Fruit fly (Drosophila melanogaster): ENCODE measurements around the gene Tmtc2.

Tmtc2 gene

DNA sequence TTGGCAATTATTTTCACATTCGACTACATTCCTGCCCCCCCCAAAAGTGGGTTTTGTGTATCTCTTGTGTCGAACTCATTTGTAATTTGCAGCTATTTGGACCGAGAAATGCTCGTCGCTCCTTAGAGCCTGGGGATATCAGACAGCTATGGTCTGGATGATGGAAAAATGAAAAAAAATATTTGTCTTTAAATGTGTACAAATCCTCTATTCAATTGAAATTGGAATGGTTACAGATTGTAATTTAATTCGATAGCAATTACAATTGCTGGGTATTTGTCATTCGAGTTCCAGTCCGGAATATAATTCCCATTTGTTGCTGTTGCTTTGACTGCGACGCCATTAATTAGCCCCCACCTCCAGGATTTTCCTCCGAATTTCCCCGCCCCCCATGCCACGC lies 32.8 kb upstream of the Tmtc2 start:
- TF ChIP-seq CG7045 (GFP tag; optimal IDR thresholded peaks at IDR 0.05) (no peak), Mnt (GFP tag; optimal IDR thresholded peaks at IDR 0.05) (no peak), CG12768 (GFP tag; optimal IDR thresholded peaks at IDR 0.05) (no peak), ovo (GFP tag; optimal IDR thresholded peaks at IDR 0.05) (no peak), Clk (GFP tag; optimal IDR thresholded peaks at IDR 0.05) (no peak), Hr96 (GFP tag; optimal IDR thresholded peaks at IDR 0.05) (no peak), toe (GFP tag; optimal IDR thresholded peaks at IDR 0.05) (no peak), cic (GFP tag; optimal IDR thresholded peaks at IDR 0.05) (no peak), CG7101 (tag; optimal IDR thresholded peaks at IDR 0.05) (no peak), tj (GFP tag; optimal IDR thresholded peaks at IDR 0.05) (no peak), CG5204 (GFP tag; optimal IDR thresholded peaks at IDR 0.05) (no peak)

dm6 chr2L:892461-892860 lies 30.1 kb upstream of the Tmtc2 start:
- TF ChIP-seq tj (GFP tag; optimal IDR thresholded peaks at IDR 0.05) (no peak), Mnt (GFP tag; optimal IDR thresholded peaks at IDR 0.05) (no peak), Hr96 (GFP tag; optimal IDR thresholded peaks at IDR 0.05) (no peak), CG12768 (GFP tag; optimal IDR thresholded peaks at IDR 0.05) (no peak), CG7045 (GFP tag; optimal IDR thresholded peaks at IDR 0.05) (no peak), CG14711 (tag; optimal IDR thresholded peaks at IDR 0.05) (no peak), kay (GFP tag; ENCODE audit: borderline replicate concordance) (no peak)

DNA sequence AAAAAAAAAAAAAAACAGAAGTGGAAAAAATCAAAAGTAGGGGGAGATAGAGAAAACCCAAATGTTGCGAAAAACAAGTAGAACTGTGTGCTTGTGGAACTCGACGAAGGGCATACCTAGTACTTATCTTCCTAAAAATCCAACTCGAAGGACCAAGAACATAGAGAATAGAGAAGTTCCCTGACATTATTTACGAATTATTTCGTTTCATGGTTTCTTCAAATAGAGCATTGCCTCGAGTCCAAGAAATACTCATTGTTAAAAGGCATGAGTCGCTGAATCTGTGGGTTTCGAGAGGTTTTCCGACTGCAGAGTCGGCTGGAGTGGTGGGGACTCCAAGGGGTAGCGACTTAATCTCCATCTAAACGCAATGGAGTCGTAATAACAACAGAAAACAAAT lies 29.4 kb upstream of the Tmtc2 start:
- no peak for TF ChIP-seq pad (GFP tag; optimal IDR thresholded peaks at IDR 0.05)
- TF ChIP-seq CG7045 (GFP tag; optimal IDR thresholded peaks at IDR 0.05) = no peak
- TF ChIP-seq cic (GFP tag; optimal IDR thresholded peaks at IDR 0.05) = no peak
- TF ChIP-seq Mnt (GFP tag; optimal IDR thresholded peaks at IDR 0.05) = no peak
- TF ChIP-seq CG11617 (GFP tag; optimal IDR thresholded peaks at IDR 0.05) = no peak
- no peak for TF ChIP-seq CG5204 (GFP tag; optimal IDR thresholded peaks at IDR 0.05)
- no peak for TF ChIP-seq kay (GFP tag; ENCODE audit: borderline replicate concordance)
- no peak for TF ChIP-seq bab1 (GFP tag; optimal IDR thresholded peaks at IDR 0.05)

DNA sequence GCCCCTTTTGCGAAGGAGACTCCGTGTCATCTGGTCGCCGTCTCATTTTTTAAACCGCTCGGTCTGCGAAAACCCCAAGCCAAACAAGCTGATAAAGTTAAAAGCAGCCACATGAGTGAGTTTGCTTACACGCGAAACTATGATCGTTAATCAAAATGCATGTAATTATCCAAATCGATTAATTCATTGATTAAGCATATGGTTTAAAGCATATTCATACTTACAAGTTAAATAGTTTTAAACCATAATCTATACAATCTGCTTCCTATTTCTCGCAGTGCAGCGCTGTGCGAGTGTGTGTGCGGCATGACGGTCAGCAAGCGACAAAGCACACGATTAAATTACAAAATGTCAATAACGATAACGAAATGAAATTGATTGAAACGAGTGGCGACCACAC lies 27.1 kb upstream of the Tmtc2 start:
- no peak for TF ChIP-seq bab1 (GFP tag; optimal IDR thresholded peaks at IDR 0.05)
- TF ChIP-seq CG14711 (tag; optimal IDR thresholded peaks at IDR 0.05) = no peak
- TF ChIP-seq cnc (optimal IDR thresholded peaks at IDR 0.05) = no peak
- TF ChIP-seq Crg-1 (GFP tag; optimal IDR thresholded peaks at IDR 0.05) = no peak
- TF ChIP-seq ovo (GFP tag; optimal IDR thresholded peaks at IDR 0.05) = no peak
- no peak for TF ChIP-seq Hr96 (GFP tag; optimal IDR thresholded peaks at IDR 0.05)
- TF ChIP-seq kay (GFP tag; ENCODE audit: borderline replicate concordance) = no peak
- no peak for TF ChIP-seq Mnt (GFP tag; optimal IDR thresholded peaks at IDR 0.05)
- TF ChIP-seq CG7101 (tag; optimal IDR thresholded peaks at IDR 0.05) = no peak
- TF ChIP-seq CG1620 (GFP tag; optimal IDR thresholded peaks at IDR 0.05) = no peak
- TF ChIP-seq CG33017 (tag; optimal IDR thresholded peaks at IDR 0.05) = no peak
- no peak for TF ChIP-seq cic (GFP tag; optimal IDR thresholded peaks at IDR 0.05)
- no peak for TF ChIP-seq Clk (GFP tag; optimal IDR thresholded peaks at IDR 0.05)
- no peak for TF ChIP-seq CG11617 (GFP tag; optimal IDR thresholded peaks at IDR 0.05)
- TF ChIP-seq pad (GFP tag; optimal IDR thresholded peaks at IDR 0.05) = no peak
- TF ChIP-seq CG5204 (GFP tag; optimal IDR thresholded peaks at IDR 0.05) = no peak
- no peak for TF ChIP-seq CG7045 (GFP tag; optimal IDR thresholded peaks at IDR 0.05)
- no peak for TF ChIP-seq CG12768 (GFP tag; optimal IDR thresholded peaks at IDR 0.05)
- TF ChIP-seq tj (GFP tag; optimal IDR thresholded peaks at IDR 0.05) = no peak

dm6 chr2L:897124-897523 lies 25.5 kb upstream of the Tmtc2 start:
- no peak for TF ChIP-seq CG14711 (tag; optimal IDR thresholded peaks at IDR 0.05)
- no peak for TF ChIP-seq bab1 (GFP tag; optimal IDR thresholded peaks at IDR 0.05)
- TF ChIP-seq CG5204 (GFP tag; optimal IDR thresholded peaks at IDR 0.05) = no peak
- TF ChIP-seq Crg-1 (GFP tag; optimal IDR thresholded peaks at IDR 0.05) = no peak
- no peak for TF ChIP-seq ovo (GFP tag; optimal IDR thresholded peaks at IDR 0.05)
- TF ChIP-seq toe (GFP tag; optimal IDR thresholded peaks at IDR 0.05) = no peak
- no peak for TF ChIP-seq CG7101 (tag; optimal IDR thresholded peaks at IDR 0.05)
- TF ChIP-seq CG12768 (GFP tag; optimal IDR thresholded peaks at IDR 0.05) = no peak

DNA sequence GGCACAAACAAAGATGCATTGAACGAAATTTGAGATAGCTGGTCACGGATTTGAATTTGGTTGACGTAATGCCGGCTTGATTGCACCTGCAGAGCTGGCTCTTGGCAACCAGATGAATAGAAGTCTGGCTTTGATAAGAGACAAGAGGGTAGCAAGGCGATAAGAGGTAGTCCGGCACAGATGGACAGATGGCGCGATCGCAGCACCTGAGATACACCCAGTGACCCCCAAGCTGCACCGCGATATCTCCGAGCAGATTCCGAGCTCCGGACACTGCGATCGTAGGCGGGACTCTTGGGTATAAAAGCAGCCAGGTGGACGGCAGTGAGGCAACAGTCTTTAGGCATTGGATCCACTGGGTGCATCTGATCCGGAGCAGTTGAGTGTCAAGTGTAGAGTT lies 24.3 kb upstream of the Tmtc2 start, which contains the start of gene Lsp1beta:
Gene Lsp1beta, plus strand, starts transcription at position 185 of the 400 bp plus-strand sequence.
- no peak for TF ChIP-seq cic (GFP tag; optimal IDR thresholded peaks at IDR 0.05)
- no peak for TF ChIP-seq kay (GFP tag; ENCODE audit: borderline replicate concordance)
- no peak for TF ChIP-seq bab1 (GFP tag; optimal IDR thresholded peaks at IDR 0.05)
- no peak for TF ChIP-seq pad (GFP tag; optimal IDR thresholded peaks at IDR 0.05)
- no peak for TF ChIP-seq ovo (GFP tag; optimal IDR thresholded peaks at IDR 0.05)

DNA sequence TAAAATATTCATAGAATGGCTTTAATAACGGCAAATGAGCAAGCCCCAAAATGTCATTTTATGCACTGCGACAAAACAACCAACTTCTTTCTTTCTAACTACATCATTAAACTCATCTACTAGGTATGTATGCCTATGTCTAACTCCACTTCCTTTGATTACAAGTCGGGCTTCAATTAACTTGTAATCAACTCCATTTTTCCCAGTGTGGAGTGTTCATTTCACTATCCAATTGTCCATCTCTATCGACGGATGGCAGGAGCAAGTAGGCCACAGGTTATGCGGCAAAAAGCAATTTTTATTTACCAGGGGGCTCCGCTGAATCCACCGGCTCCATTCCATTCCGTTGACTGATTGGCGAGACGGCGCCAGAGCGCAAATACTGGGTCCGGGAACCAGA lies 18.8 kb upstream of the Tmtc2 start:
- no peak for TF ChIP-seq toe (GFP tag; optimal IDR thresholded peaks at IDR 0.05)
- no peak for TF ChIP-seq Crg-1 (GFP tag; optimal IDR thresholded peaks at IDR 0.05)
- no peak for TF ChIP-seq CG33017 (tag; optimal IDR thresholded peaks at IDR 0.05)
- no peak for TF ChIP-seq ovo (GFP tag; optimal IDR thresholded peaks at IDR 0.05)
- TF ChIP-seq pad (GFP tag; optimal IDR thresholded peaks at IDR 0.05) = no peak
- TF ChIP-seq CG7045 (GFP tag; optimal IDR thresholded peaks at IDR 0.05) = no peak
- TF ChIP-seq CG14711 (tag; optimal IDR thresholded peaks at IDR 0.05) = no peak
- TF ChIP-seq kay (GFP tag; ENCODE audit: borderline replicate concordance) = no peak
- no peak for TF ChIP-seq cic (GFP tag; optimal IDR thresholded peaks at IDR 0.05)
- no peak for TF ChIP-seq tj (GFP tag; optimal IDR thresholded peaks at IDR 0.05)

Measured in whole organism, adult.